Fruit fly (Drosophila melanogaster) Kc167 (cell line): ENCODE data around the gene cona.

Experiments
- h ChIP-seq: fragments of >200 bp; optimal IDR thresholded peaks from 3 replicates; lab custom pipeline; 2018; ENCODE audit warnings: missing external identifiers
- psq ChIP-seq: fragments of >200 bp; optimal IDR thresholded peaks from 2 replicates; lab custom pipeline; 2017; ENCODE audit warnings: missing external identifiers
- ttk ChIP-seq: sonication (Bioruptor generic); optimal IDR thresholded peaks from 2 replicates; lab custom pipeline; 2017; ENCODE audit warnings: missing external identifiers

dm6 chr3R:18412279-18413214 is 26.9 kb downstream of the cona start, which contains the start of gene CG31122:
- TF ChIP-seq ttk (lab: Kevin White, UChicago) (no peak), h (lab: Kevin White, UChicago) (no peak), psq (lab: Kevin White, UChicago) (peak; percentile 64)
